Worm (Caenorhabditis elegans): Measurements from ENCODE around the gene DC2.5.

DC2.5 gene

DNA sequence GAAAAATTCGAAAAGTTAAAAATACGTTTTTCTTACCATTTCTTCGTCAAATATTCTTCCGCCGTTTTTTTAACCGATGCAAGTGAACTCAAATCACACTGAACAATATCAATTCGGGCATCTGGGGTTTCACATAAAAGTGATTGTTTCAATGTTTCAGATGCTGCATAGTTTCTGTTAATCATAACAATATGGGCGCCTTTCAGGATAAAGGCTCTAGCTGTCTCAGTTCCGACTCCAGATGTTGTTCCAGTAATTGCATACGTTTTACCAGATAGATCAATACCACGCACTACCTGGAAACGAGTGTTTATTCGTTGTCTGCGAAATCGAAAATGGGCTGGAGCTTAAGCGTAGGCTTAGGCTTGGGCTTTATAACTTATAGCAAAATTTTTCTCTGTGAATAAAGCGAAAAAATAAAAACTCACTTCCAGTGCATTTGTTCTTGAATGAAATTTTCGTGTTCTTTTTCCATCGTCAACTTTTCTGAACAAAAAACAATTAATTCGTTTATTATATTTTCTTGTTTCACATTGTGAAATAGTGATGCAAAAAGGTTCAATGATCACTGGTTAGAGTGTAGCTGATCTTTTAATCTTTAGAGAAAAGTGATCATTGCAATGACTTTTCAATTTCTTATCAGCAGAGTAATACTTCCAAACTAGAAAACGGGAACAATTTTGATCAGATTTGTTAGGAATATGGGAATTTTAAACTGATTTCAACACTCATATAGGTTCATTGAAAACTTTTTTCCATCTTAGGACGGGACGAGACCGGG lies 1.0 kb downstream of the DC2.5 start (continued):
- TF ChIP-seq unc-62 (GFP tag; optimal IDR thresholded peaks at IDR 0.05 in 1 of 2) (peak in 1 of 2 experiments; percentile 37), unc-62 (tag; optimal IDR thresholded peaks at IDR 0.05) (no peak), ZK337.2 (GFP tag; IDR thresholded peaks at IDR 0.05) (no peak), arid-1 (GFP tag; conservative IDR thresholded peaks at IDR 0.05) (no peak), daf-16 (GFP tag; optimal IDR thresholded peaks at IDR 0.05) (no peak), daf-16 (tag; optimal IDR thresholded peaks at IDR 0.05) (peak; percentile 70), attf-4 (tag; optimal IDR thresholded peaks at IDR 0.05) (no peak)

DNA sequence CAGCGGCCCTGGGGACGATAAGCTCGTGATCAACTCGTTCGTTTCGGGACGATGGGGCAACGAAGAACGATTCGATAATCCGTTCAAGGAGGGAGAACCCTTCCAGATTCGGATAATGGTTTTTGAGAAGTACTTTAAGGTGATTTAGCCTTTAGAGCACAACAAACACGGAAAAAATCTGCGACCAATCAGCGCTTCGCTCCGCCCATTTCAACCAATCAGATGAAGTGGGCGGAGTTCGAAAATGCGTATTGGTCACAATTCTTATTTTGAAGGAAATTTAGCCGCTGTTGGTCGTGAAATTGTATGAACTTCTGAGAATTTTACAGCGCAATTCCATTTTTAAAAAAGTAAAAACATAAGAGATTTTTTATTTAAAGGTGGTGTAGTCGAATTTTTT lies 5.8 kb downstream of the DC2.5 start:
- TF ChIP-seq tag-97 (GFP tag; IDR thresholded peaks at IDR 0.05), result no peak
- no peak for TF ChIP-seq zag-1 (tag; optimal IDR thresholded peaks at IDR 0.05)
- no peak for TF ChIP-seq saeg-2 (GFP tag; IDR thresholded peaks at IDR 0.05)
- TF ChIP-seq mxl-2 (GFP tag; conservative IDR thresholded peaks at IDR 0.05), result no peak
- no peak for TF ChIP-seq mxl-3 (GFP tag; optimal IDR thresholded peaks at IDR 0.05)
- no peak for TF ChIP-seq dmd-9 (GFP tag; IDR thresholded peaks at IDR 0.05)
- no peak for TF ChIP-seq lim-7 (GFP tag; IDR thresholded peaks at IDR 0.05)
- TF ChIP-seq nhr-25 (tag; optimal IDR thresholded peaks at IDR 0.05; ENCODE audit: borderline replicate concordance, insufficient read depth), result no peak
- TF ChIP-seq tra-1 (GFP tag; IDR thresholded peaks at IDR 0.05), result no peak
- TF ChIP-seq daf-12 (tag; optimal IDR thresholded peaks at IDR 0.05), result no peak
- no peak for TF ChIP-seq lir-3 (tag; optimal IDR thresholded peaks at IDR 0.05)
- no peak for TF ChIP-seq ceh-44 (GFP tag; IDR thresholded peaks at IDR 0.05)
- TF ChIP-seq lin-1 (GFP tag; IDR thresholded peaks at IDR 0.05), result no peak
- TF ChIP-seq nhr-10 (tag; optimal IDR thresholded peaks at IDR 0.05), result no peak
- no peak for TF ChIP-seq dmd-6 (GFP tag; IDR thresholded peaks at IDR 0.05)
- TF ChIP-seq snpc-1.2 (GFP tag; IDR thresholded peaks at IDR 0.05), result no peak
- TF ChIP-seq arid-1 (GFP tag; conservative IDR thresholded peaks at IDR 0.05), result no peak
- TF ChIP-seq fkh-10 (GFP tag; optimal IDR thresholded peaks at IDR 0.05), result no peak

- TF ChIP-seq unc-39 (tag; optimal IDR thresholded peaks at IDR 0.05) (no peak), mdl-1 (tag; optimal IDR thresholded peaks at IDR 0.05) (no peak), F49E8.2 (tag; optimal IDR thresholded peaks at IDR 0.05; ENCODE audit: borderline replicate concordance) (no peak), lin-1 (GFP tag; IDR thresholded peaks at IDR 0.05) (no peak), dve-1 (tag; optimal IDR thresholded peaks at IDR 0.05; ENCODE audit: insufficient read depth) (peak; percentile 54), daf-16 (GFP tag; optimal IDR thresholded peaks at IDR 0.05) (no peak), daf-16 (tag; optimal IDR thresholded peaks at IDR 0.05) (peak; percentile 92), egl-43 (GFP tag; IDR thresholded peaks at IDR 0.05) (no peak), ama-1 (optimal IDR thresholded peaks at IDR 0.05) (no peak), madf-5 (GFP tag; IDR thresholded peaks at IDR 0.05) (no peak), attf-4 (tag; optimal IDR thresholded peaks at IDR 0.05) (no peak), ceh-44 (GFP tag; IDR thresholded peaks at IDR 0.05) (no peak), mes-2 (tag; optimal IDR thresholded peaks at IDR 0.05; ENCODE audit: poor library complexity, severe bottlenecking) (no peak), arid-1 (GFP tag; conservative IDR thresholded peaks at IDR 0.05) (no peak), gei-8 (GFP tag; optimal IDR thresholded peaks at IDR 0.05) (no peak), zip-2 (tag; optimal IDR thresholded peaks at IDR 0.05) (peak; percentile 79), nhr-6 (tag; optimal IDR thresholded peaks at IDR 0.05) (peak; percentile 24), madf-9 (GFP tag; conservative IDR thresholded peaks at IDR 0.05) (no peak), mxl-2 (GFP tag; conservative IDR thresholded peaks at IDR 0.05) (no peak), dpl-1 (GFP tag; optimal IDR thresholded peaks at IDR 0.05) (no peak), lir-3 (tag; optimal IDR thresholded peaks at IDR 0.05) (no peak), lsy-2 (tag; optimal IDR thresholded peaks at IDR 0.05) (peak in 1 of 2 experiments; percentile 18), mdt-29 (GFP tag; IDR thresholded peaks at IDR 0.05) (no peak), jun-1 (tag; optimal IDR thresholded peaks at IDR 0.05) (no peak), mep-1 (tag; optimal IDR thresholded peaks at IDR 0.05) (peak; percentile 39), egl-27 (tag; optimal IDR thresholded peaks at IDR 0.05) (no peak), dmd-6 (GFP tag; IDR thresholded peaks at IDR 0.05) (no peak), ceh-62 (tag; optimal IDR thresholded peaks at IDR 0.05) (no peak), nhr-102 (tag; optimal IDR thresholded peaks at IDR 0.05) (peak; percentile 25), dmd-8 (GFP tag; IDR thresholded peaks at IDR 0.05) (no peak), hlh-11 (tag; optimal IDR thresholded peaks at IDR 0.05) (no peak)
These were observed 8.6 kb downstream of the DC2.5 start, which contains the start of gene lec-12 for ce11 chrV:203855-204432. Gene lec-12, plus strand, starts transcription at chrV:204382.

Data from whole organism, L4 larva.